Worm (Caenorhabditis elegans) whole organism, L4 larva: ENCODE results near the gene B0410.3.

Experiments
- F10B5.3 ChIP-seq: sonication (generic microtip); optimal IDR thresholded peaks from 2 replicates; lab custom pipeline; 2016; ENCODE audit warnings: mild to moderate bottlenecking, missing genetic modification characterization, missing compliant biosample characterization
- F26F4.8 ChIP-seq: fragments of 200-800 bp; sonication (Bioruptor generic); conservative IDR thresholded peaks from 2 replicates; pipeline ENCODE4 v1.3.6; 2022; ENCODE audit warnings: missing genetic modification characterization, missing compliant biosample characterization
- F49E8.2 ChIP-seq: sonication (generic microtip); optimal IDR thresholded peaks from 2 replicates; lab custom pipeline; 2016; ENCODE audit warnings: missing compliant biosample characterization, mild to moderate bottlenecking, missing genetic modification characterization, borderline replicate concordance
- R02D3.7 ChIP-seq: fragments of 150-350 bp; sonication (generic microtip); optimal IDR thresholded peaks from 3 replicates; lab custom pipeline; 2014; ENCODE audit warnings: missing biosample characterization, missing genetic modification characterization
- Y48G9A.11 ChIP-seq: fragments of 200-800 bp; sonication (Bioruptor generic); IDR thresholded peaks from 2 replicates; pipeline ENCODE4 v1.3.6; 2022; ENCODE audit warnings: missing genetic modification reagents, missing genetic modification characterization, missing compliant biosample characterization
- Y5F2A.4 ChIP-seq: fragments of 200-800 bp; sonication (Bioruptor generic); optimal IDR thresholded peaks from 2 replicates; lab custom pipeline; 2018; ENCODE audit warnings: mild to moderate bottlenecking, missing genetic modification characterization, missing compliant biosample characterization
- Y75B8A.6 ChIP-seq: fragments of 200-800 bp; sonication (Bioruptor generic); IDR thresholded peaks from 2 replicates; pipeline ENCODE4 v1.3.6; 2022; ENCODE audit warnings: missing genetic modification reagents, missing genetic modification characterization, missing compliant biosample characterization
- ZK337.2 ChIP-seq: fragments of 200-800 bp; sonication (Bioruptor generic); IDR thresholded peaks from 2 replicates; pipeline ENCODE4 v1.3.6; 2022; ENCODE audit warnings: missing genetic modification reagents, missing genetic modification characterization, missing compliant biosample characterization
- ama-1 ChIP-seq: fragments of 150-350 bp; optimal IDR thresholded peaks from 2 replicates; lab custom pipeline; 2014; ENCODE audit warnings: inconsistent platforms, mixed read lengths
- arid-1 ChIP-seq: fragments of 200-800 bp; sonication (Bioruptor generic); conservative IDR thresholded peaks from 2 replicates; pipeline ENCODE4 v1.3.6; 2022; ENCODE audit warnings: missing genetic modification reagents, missing genetic modification characterization, missing compliant biosample characterization
- attf-4 ChIP-seq: sonication (generic microtip); optimal IDR thresholded peaks from 3 replicates; lab custom pipeline; 2017; ENCODE audit warnings: missing biosample characterization, missing genetic modification characterization
- ceh-28 ChIP-seq: fragments of 150-350 bp; optimal IDR thresholded peaks from 2 replicates; lab custom pipeline; 2014; ENCODE audit warnings: missing biosample characterization, missing genetic modification reagents, missing genetic modification characterization
- ceh-82 ChIP-seq: sonication (generic microtip); optimal IDR thresholded peaks from 2 replicates; lab custom pipeline; 2017; ENCODE audit warnings: missing biosample characterization, missing genetic modification characterization
- ces-1 ChIP-seq: fragments of 150-350 bp; sonication (generic microtip); optimal IDR thresholded peaks from 4 replicates; lab custom pipeline; 2014; ENCODE audit warnings: missing biosample characterization, missing genetic modification reagents, missing genetic modification characterization
- cey-2 ChIP-seq: sonication (generic microtip); optimal IDR thresholded peaks from 3 replicates; lab custom pipeline; 2017; ENCODE audit warnings: missing genetic modification characterization, mild to moderate bottlenecking, missing compliant biosample characterization, antibody characterized with exemption, borderline replicate concordance; ENCODE audit not compliant: insufficient read depth
- ctbp-1 ChIP-seq: fragments of 200-800 bp; sonication (Bioruptor generic); IDR thresholded peaks from 2 replicates; pipeline ENCODE4 v1.3.6; 2022; ENCODE audit warnings: missing genetic modification reagents, missing genetic modification characterization, missing compliant biosample characterization
- daf-19 ChIP-seq: fragments of 200-800 bp; sonication (Bioruptor generic); conservative IDR thresholded peaks from 2 replicates; pipeline ENCODE4 v1.3.6; 2022; ENCODE audit warnings: missing genetic modification characterization, missing compliant biosample characterization
- daf-8 ChIP-seq: fragments of 200-800 bp; sonication (Bioruptor generic); IDR thresholded peaks from 2 replicates; pipeline ENCODE4 v1.3.6; 2022; ENCODE audit warnings: missing genetic modification characterization, missing compliant biosample characterization
- dmd-6 ChIP-seq: fragments of 200-800 bp; sonication (Bioruptor generic); IDR thresholded peaks from 2 replicates; pipeline ENCODE4 v1.3.6; 2022; ENCODE audit warnings: missing genetic modification reagents, missing genetic modification characterization, missing compliant biosample characterization
- dve-1 ChIP-seq: sonication (generic microtip); optimal IDR thresholded peaks from 2 replicates; lab custom pipeline; 2017; ENCODE audit warnings: antibody characterized with exemption, mild to moderate bottlenecking, missing genetic modification characterization, missing compliant biosample characterization; ENCODE audit not compliant: insufficient read depth
- egl-27 ChIP-seq: sonication (generic microtip); optimal IDR thresholded peaks from 3 replicates; lab custom pipeline; 2017; ENCODE audit warnings: missing biosample characterization, missing genetic modification reagents, missing genetic modification characterization
- fkh-10 ChIP-seq: fragments of 150-350 bp; optimal IDR thresholded peaks from 2 replicates; lab custom pipeline; 2014; ENCODE audit warnings: missing biosample characterization, missing genetic modification reagents, missing genetic modification characterization
- hif-1 ChIP-seq, 2 experiments: sonication (generic microtip); optimal IDR thresholded peaks; 2 replicates each; lab custom pipeline; 2016 to 2017; ENCODE audit warnings: missing compliant biosample characterization in 2 of 2, missing genetic modification characterization in 2 of 2, missing genetic modification reagents in 2 of 2, missing genotype in 2 of 2, mild to moderate bottlenecking in 1 of 2
- hlh-11 ChIP-seq: fragments of 200-800 bp; sonication (Bioruptor generic); optimal IDR thresholded peaks from 2 replicates; lab custom pipeline; 2018; ENCODE audit warnings: mild to moderate bottlenecking, missing genetic modification characterization, missing compliant biosample characterization
- hlh-30 ChIP-seq: sonication (generic microtip); optimal IDR thresholded peaks from 2 replicates; lab custom pipeline; 2017; ENCODE audit warnings: antibody characterized with exemption, mild to moderate bottlenecking, missing genetic modification characterization, missing compliant biosample characterization; ENCODE audit not compliant: insufficient read depth
- hmg-1.1 ChIP-seq: fragments of 200-800 bp; sonication (Bioruptor generic); IDR thresholded peaks from 2 replicates; pipeline ENCODE4 v1.3.6; 2022; ENCODE audit warnings: missing genetic modification reagents, missing genetic modification characterization, missing compliant biosample characterization
- jun-1 ChIP-seq: fragments of 150-350 bp; optimal IDR thresholded peaks from 2 replicates; lab custom pipeline; 2014; ENCODE audit warnings: missing biosample characterization, missing genetic modification reagents, missing genetic modification characterization
- lim-7 ChIP-seq: fragments of 200-800 bp; sonication (Bioruptor generic); IDR thresholded peaks from 2 replicates; pipeline ENCODE4 v1.3.6; 2022; ENCODE audit warnings: missing genetic modification characterization, missing compliant biosample characterization
- lin-1 ChIP-seq: fragments of 200-800 bp; sonication (Bioruptor generic); IDR thresholded peaks from 2 replicates; pipeline ENCODE4 v1.3.6; 2022; ENCODE audit warnings: missing genetic modification reagents, missing genetic modification characterization, missing compliant biosample characterization
- lin-15B ChIP-seq: fragments of 150-350 bp; sonication (generic microtip); optimal IDR thresholded peaks from 3 replicates; lab custom pipeline; 2014; ENCODE audit warnings: missing biosample characterization, missing genetic modification characterization
- lsy-2 ChIP-seq, 2 experiments: fragments of 150-350 bp in 1 of 2; sonication (generic microtip) in 1 of 2; optimal IDR thresholded peaks; 2 replicates each; lab custom pipeline; 2014 to 2017; ENCODE audit warnings: missing biosample characterization in 2 of 2, missing genetic modification characterization in 2 of 2
- mdl-1 ChIP-seq, 2 experiments: fragments of 150-350 bp in 1 of 2; sonication (generic microtip) in 1 of 2; optimal IDR thresholded peaks; 2 replicates each; lab custom pipeline; 2014 to 2017; ENCODE audit warnings: missing biosample characterization in 2 of 2, missing genetic modification characterization in 2 of 2
- mdt-29 ChIP-seq: fragments of 200-800 bp; sonication (Bioruptor generic); IDR thresholded peaks from 2 replicates; pipeline ENCODE4 v1.3.6; 2022; ENCODE audit warnings: missing genetic modification reagents, missing genetic modification characterization, missing compliant biosample characterization
- mes-2 ChIP-seq: sonication (generic microtip); optimal IDR thresholded peaks from 2 replicates; lab custom pipeline; 2016; ENCODE audit warnings: missing genotype, mild to moderate bottlenecking, missing genetic modification characterization, missing compliant biosample characterization; ENCODE audit not compliant: poor library complexity, severe bottlenecking
- mxl-2 ChIP-seq: fragments of 200-800 bp; sonication (Bioruptor generic); conservative IDR thresholded peaks from 2 replicates; pipeline ENCODE4 v1.3.6; 2022; ENCODE audit warnings: missing genetic modification reagents, missing genetic modification characterization, missing compliant biosample characterization
- mxl-3 ChIP-seq: fragments of 200-800 bp; sonication (Bioruptor generic); optimal IDR thresholded peaks from 2 replicates; lab custom pipeline; 2018; ENCODE audit warnings: mild to moderate bottlenecking, missing genetic modification characterization, missing compliant biosample characterization
- nhr-25 ChIP-seq: sonication (generic microtip); optimal IDR thresholded peaks from 2 replicates; lab custom pipeline; 2017; ENCODE audit warnings: missing genetic modification characterization, mild to moderate bottlenecking, missing compliant biosample characterization, antibody characterized with exemption, moderate library complexity, borderline replicate concordance; ENCODE audit not compliant: insufficient read depth
- nhr-28 ChIP-seq: fragments of 150-350 bp; optimal IDR thresholded peaks from 2 replicates; lab custom pipeline; 2014; ENCODE audit warnings: missing biosample characterization, missing genetic modification characterization
- nhr-77 ChIP-seq: fragments of 150-350 bp; optimal IDR thresholded peaks from 2 replicates; lab custom pipeline; 2014; ENCODE audit warnings: missing biosample characterization, missing genetic modification characterization
- pha-4 ChIP-seq, 2 experiments: fragments of 150-350 bp in 1 of 2; fragments of 200-800 bp in 1 of 2; sonication (Bioruptor generic) in 1 of 2; IDR thresholded peaks in 1 of 2; optimal IDR thresholded peaks in 1 of 2; 2 replicates each; pipeline versions ENCODE4 v1.3.6 to Lab custom; 2014 to 2022; ENCODE audit warnings: missing genetic modification characterization in 2 of 2, missing genetic modification reagents in 2 of 2, missing biosample characterization in 1 of 2, missing compliant biosample characterization in 1 of 2
- pqm-1 ChIP-seq: sonication (generic microtip); optimal IDR thresholded peaks from 2 replicates; lab custom pipeline; 2017; ENCODE audit warnings: missing biosample characterization, missing genetic modification characterization
- rbr-2 ChIP-seq: sonication (generic microtip); optimal IDR thresholded peaks from 2 replicates; lab custom pipeline; 2016; ENCODE audit warnings: missing genotype, missing genetic modification characterization, missing compliant biosample characterization
- saeg-2 ChIP-seq: fragments of 200-800 bp; sonication (Bioruptor generic); IDR thresholded peaks from 2 replicates; pipeline ENCODE4 v1.3.6; 2022; ENCODE audit warnings: missing genetic modification reagents, missing genetic modification characterization, missing compliant biosample characterization
- sdz-12 ChIP-seq: fragments of 200-800 bp; sonication (Bioruptor generic); optimal IDR thresholded peaks from 2 replicates; lab custom pipeline; 2018; ENCODE audit warnings: mild to moderate bottlenecking, missing genetic modification characterization, missing compliant biosample characterization
- set-16 ChIP-seq: fragments of 200-800 bp; sonication (Bioruptor generic); IDR thresholded peaks from 2 replicates; pipeline ENCODE4 v1.3.6; 2022; ENCODE audit warnings: missing genetic modification reagents, missing genetic modification characterization, missing compliant biosample characterization
- snpc-4 ChIP-seq: fragments of 150-350 bp; optimal IDR thresholded peaks from 2 replicates; lab custom pipeline; 2014; ENCODE audit warnings: missing biosample characterization, missing genetic modification characterization
- spr-1 ChIP-seq: sonication (generic microtip); optimal IDR thresholded peaks from 2 replicates; lab custom pipeline; 2016; ENCODE audit warnings: mild to moderate bottlenecking, missing genetic modification characterization, missing compliant biosample characterization
- unc-130 ChIP-seq: sonication (generic microtip); optimal IDR thresholded peaks from 2 replicates; lab custom pipeline; 2016; ENCODE audit warnings: missing genetic modification reagents, missing genetic modification characterization, missing compliant biosample characterization
- vab-7 ChIP-seq: fragments of 200-800 bp; sonication (Bioruptor generic); IDR thresholded peaks from 2 replicates; pipeline ENCODE4 v1.3.6; 2022; ENCODE audit warnings: missing genetic modification reagents, missing genetic modification characterization, missing compliant biosample characterization
- ztf-7 ChIP-seq: fragments of 150-350 bp; optimal IDR thresholded peaks from 2 replicates; lab custom pipeline; 2014; ENCODE audit warnings: missing biosample characterization, missing genetic modification characterization

B0410.3 gene

ce11 chrX:2931852-2932251, 40.6 kb upstream of the B0410.3 start:
- TF ChIP-seq sdz-12 (GFP tag; lab: Kevin White, UChicago) (no peak), rbr-2 (tag; lab: Kevin White, UChicago) (no peak), Y48G9A.11 (GFP tag; lab: Robert Waterston, UW) (no peak), F10B5.3 (no peak), F26F4.8 (GFP tag; lab: Robert Waterston, UW) (no peak), Y75B8A.6 (GFP tag; lab: Robert Waterston, UW) (no peak), nhr-28 (tag; lab: Kevin White, UChicago) (peak; percentile 62), lim-7 (GFP tag; lab: Robert Waterston, UW) (no peak), mdl-1 (tag; optimal IDR thresholded peaks at IDR 0.05; lab: Kevin White, UChicago) (no peak), jun-1 (tag; lab: Kevin White, UChicago) (no peak), ZK337.2 (GFP tag; lab: Robert Waterston, UW) (no peak), saeg-2 (GFP tag; lab: Robert Waterston, UW) (no peak), ceh-28 (tag; lab: Kevin White, UChicago) (no peak), lsy-2 (tag; optimal IDR thresholded peaks at IDR 0.05; lab: Kevin White, UChicago) (peak in 1 of 2 experiments; percentile 5), set-16 (no peak), cey-2 (no peak), ama-1 (lab: Kevin White, UChicago) (no peak), attf-4 (tag; lab: Kevin White, UChicago) (no peak), daf-8 (GFP tag; lab: Robert Waterston, UW) (no peak), snpc-4 (tag; lab: Kevin White, UChicago) (no peak), R02D3.7 (tag; lab: Kevin White, UChicago) (no peak), ztf-7 (tag; lab: Kevin White, UChicago) (no peak), spr-1 (tag; lab: Kevin White, UChicago) (no peak), mxl-3 (GFP tag; lab: Kevin White, UChicago) (peak; percentile 50), unc-130 (GFP tag; lab: Kevin White, UChicago) (no peak), F49E8.2 (tag; lab: Kevin White, UChicago) (no peak), hmg-1.1 (GFP tag; lab: Robert Waterston, UW) (no peak), hif-1 (tag; optimal IDR thresholded peaks at IDR 0.05; lab: Kevin White, UChicago) (no peak), egl-27 (no peak), pqm-1 (tag; lab: Kevin White, UChicago) (peak; percentile 74), fkh-10 (GFP tag; lab: Kevin White, UChicago) (no peak), Y5F2A.4 (no peak), ctbp-1 (GFP tag; lab: Robert Waterston, UW) (no peak), mdt-29 (0 out of 2 replicates have a peak, but pooled peaks have one; percentile 26), lin-15B (tag; lab: Kevin White, UChicago) (no peak), dmd-6 (GFP tag; lab: Robert Waterston, UW) (peak; percentile 82), hlh-11 (tag; lab: Kevin White, UChicago) (peak; percentile 69), nhr-25 (tag; lab: Kevin White, UChicago) (no peak), nhr-77 (peak; percentile 2), hlh-30 (peak; percentile 20), ces-1 (GFP tag; lab: Kevin White, UChicago) (no peak), arid-1 (GFP tag; lab: Robert Waterston, UW) (no peak), mxl-2 (no peak), ceh-82 (tag; lab: Kevin White, UChicago) (no peak), pha-4 (GFP tag; IDR thresholded peaks at IDR 0.05; lab: Robert Waterston, UW) (no peak), pha-4 (tag; optimal IDR thresholded peaks at IDR 0.05; lab: Kevin White, UChicago) (no peak), mes-2 (peak; percentile 37), daf-19 (GFP tag; lab: Robert Waterston, UW) (no peak), lin-1 (no peak), vab-7 (no peak), dve-1 (tag; lab: Kevin White, UChicago) (peak; percentile 47)
